Fruit fly (Drosophila melanogaster) whole organism, embryonic: ENCODE data around the gene dpr20.
A peak's percentile ranks its signal among the peaks of the same experiment; 100 is the strongest.

Experiments used
- Aef1 ChIP-seq: fragments of 200-800 bp; sonication (Bioruptor generic); IDR thresholded peaks from 3 replicates; pipeline ENCODE4 v1.3.6; 2022; ENCODE audit warnings: missing biosample characterization, missing genetic modification characterization
- Blimp-1 ChIP-seq: fragments of 200-800 bp; sonication (Bioruptor generic); optimal IDR thresholded peaks from 3 replicates; lab custom pipeline; 2018; ENCODE audit warnings: missing biosample characterization, missing genetic modification characterization, mild to moderate bottlenecking, moderate library complexity, missing genetic modification reagents
- CG10543 ChIP-seq: fragments of 200-800 bp; sonication (Bioruptor generic); optimal IDR thresholded peaks from 3 replicates; lab custom pipeline; 2017; ENCODE audit warnings: missing biosample characterization, mild to moderate bottlenecking, missing genetic modification characterization, moderate library complexity
- CG12219 ChIP-seq: fragments of 200-800 bp; sonication (Bioruptor generic); optimal IDR thresholded peaks from 3 replicates; lab custom pipeline; 2018; ENCODE audit warnings: missing biosample characterization, mild to moderate bottlenecking, missing genetic modification characterization
- CG12299 ChIP-seq: fragments of 200-800 bp; sonication (Bioruptor generic); optimal IDR thresholded peaks from 2 replicates; lab custom pipeline; 2018; ENCODE audit warnings: missing biosample characterization, mild to moderate bottlenecking, missing genetic modification characterization
- CG15011 ChIP-seq: fragments of 200-800 bp; sonication (Bioruptor generic); optimal IDR thresholded peaks from 3 replicates; lab custom pipeline; 2018; ENCODE audit warnings: missing biosample characterization, mild to moderate bottlenecking, missing genetic modification characterization
- CG1602 ChIP-seq: fragments of 200-800 bp; sonication (Bioruptor generic); optimal IDR thresholded peaks from 3 replicates; lab custom pipeline; 2016; ENCODE audit warnings: missing biosample characterization, missing genetic modification characterization
- CG18476 ChIP-seq: fragments of 200-800 bp; sonication (Bioruptor generic); optimal IDR thresholded peaks from 2 replicates; lab custom pipeline; 2016; ENCODE audit warnings: missing biosample characterization, mild to moderate bottlenecking, missing genetic modification characterization
- CG2116 ChIP-seq: fragments of 200-800 bp; sonication (Bioruptor generic); optimal IDR thresholded peaks from 3 replicates; lab custom pipeline; 2018; ENCODE audit warnings: missing biosample characterization, mild to moderate bottlenecking, missing genetic modification characterization
- CG2875 ChIP-seq: fragments of 200-800 bp; sonication (Bioruptor generic); optimal IDR thresholded peaks from 2 replicates; lab custom pipeline; 2017; ENCODE audit warnings: missing biosample characterization, mild to moderate bottlenecking, missing genetic modification characterization, missing genetic modification reagents
- CG33557 ChIP-seq: fragments of 200-800 bp; sonication (Bioruptor generic); optimal IDR thresholded peaks from 2 replicates; lab custom pipeline; 2019; ENCODE audit warnings: missing biosample characterization, mild to moderate bottlenecking, missing genetic modification characterization, moderate library complexity
- CG3407 ChIP-seq: fragments of 200-800 bp; sonication (Bioruptor generic); optimal IDR thresholded peaks from 2 replicates; lab custom pipeline; 2018; ENCODE audit warnings: missing biosample characterization, mild to moderate bottlenecking, missing genetic modification characterization
- CG3726 ChIP-seq: fragments of 200-800 bp; sonication (Bioruptor generic); IDR thresholded peaks from 3 replicates; pipeline ENCODE4, ENCODE4 v1.3.6; 2022; ENCODE audit warnings: missing biosample characterization, missing genetic modification characterization
- CG5953 ChIP-seq: fragments of 200-800 bp; sonication (Bioruptor generic); IDR thresholded peaks from 2 replicates; pipeline ENCODE4 v1.3.6; 2022; ENCODE audit warnings: missing biosample characterization, missing genetic modification characterization
- CG6254 ChIP-seq: fragments of 200-800 bp; sonication (Bioruptor generic); optimal IDR thresholded peaks from 3 replicates; lab custom pipeline; 2017; ENCODE audit warnings: mild to moderate bottlenecking, missing biosample characterization, missing genetic modification reagents, missing genetic modification characterization
- CG6683 ChIP-seq: fragments of 200-800 bp; sonication (Bioruptor generic); optimal IDR thresholded peaks from 2 replicates; lab custom pipeline; 2017; ENCODE audit warnings: missing biosample characterization, mild to moderate bottlenecking, missing genetic modification characterization, missing genetic modification reagents
- CG6791 ChIP-seq: fragments of 200-800 bp; sonication (Bioruptor generic); IDR thresholded peaks from 3 replicates; pipeline ENCODE4 v1.3.6; 2022; ENCODE audit warnings: missing biosample characterization, missing genetic modification characterization; ENCODE audit not compliant: partially characterized antibody
- CG7928 ChIP-seq: fragments of 200-800 bp; sonication (Bioruptor generic); optimal IDR thresholded peaks from 2 replicates; lab custom pipeline; 2017; ENCODE audit warnings: missing biosample characterization, mild to moderate bottlenecking, missing genetic modification characterization
- CG7987 ChIP-seq: fragments of 200-800 bp; sonication (Bioruptor generic); optimal IDR thresholded peaks from 2 replicates; lab custom pipeline; 2018; ENCODE audit warnings: missing biosample characterization, mild to moderate bottlenecking, missing genetic modification characterization, moderate library complexity
- CG8290 ChIP-seq, 3 experiments: fragments of 200-800 bp; sonication (Bioruptor generic); optimal IDR thresholded peaks; 2 replicates each; lab custom pipeline; 2016 to 2019; ENCODE audit warnings: missing biosample characterization in 3 of 3, missing genetic modification characterization in 3 of 3, mild to moderate bottlenecking in 2 of 3, moderate library complexity in 1 of 3
- CG9215 ChIP-seq: fragments of 200-800 bp; sonication (Bioruptor generic); IDR thresholded peaks from 2 replicates; pipeline ENCODE4 v1.3.6; 2022; ENCODE audit warnings: missing biosample characterization, missing genetic modification characterization
- D19B ChIP-seq: fragments of 200-800 bp; sonication (Bioruptor generic); optimal IDR thresholded peaks from 2 replicates; lab custom pipeline; 2017; ENCODE audit warnings: missing biosample characterization, mild to moderate bottlenecking, missing genetic modification characterization
- Dip3 ChIP-seq: fragments of 200-800 bp; sonication (Bioruptor generic); optimal IDR thresholded peaks from 3 replicates; lab custom pipeline; 2016; ENCODE audit warnings: missing biosample characterization, missing genetic modification characterization
- Doc2 ChIP-seq: fragments of 200-800 bp; sonication (Bioruptor generic); IDR thresholded peaks from 2 replicates; pipeline ENCODE4 v1.3.6; 2022; ENCODE audit warnings: missing biosample characterization, missing genetic modification characterization
- GATAe ChIP-seq: fragments of 200-800 bp; sonication (Bioruptor generic); conservative IDR thresholded peaks from 2 replicates; pipeline ENCODE4 v1.3.6; 2022; ENCODE audit warnings: missing biosample characterization, missing genetic modification characterization
- Gug ChIP-seq: fragments of 200-800 bp; sonication (Bioruptor generic); IDR thresholded peaks from 4 replicates; pipeline ENCODE4 v1.3.6; 2022; ENCODE audit warnings: missing biosample characterization, missing genetic modification characterization
- Hand ChIP-seq: fragments of 200-800 bp; sonication (Bioruptor generic); optimal IDR thresholded peaks from 2 replicates; lab custom pipeline; 2017; ENCODE audit warnings: mild to moderate bottlenecking, missing biosample characterization, missing genetic modification reagents, missing genetic modification characterization
- Hr78 ChIP-seq, 2 experiments: fragments of 200-800 bp in 1 of 2; fragments of >200 bp in 1 of 2; sonication (Bioruptor generic) in 1 of 2; optimal IDR thresholded peaks; 2 replicates each; lab custom pipeline; 2017 to 2019; ENCODE audit warnings: missing biosample characterization in 2 of 2, missing genetic modification characterization in 2 of 2, mild to moderate bottlenecking in 1 of 2, moderate library complexity in 1 of 2
- Hsf ChIP-seq: fragments of 200-800 bp; sonication (Bioruptor generic); optimal IDR thresholded peaks from 3 replicates; lab custom pipeline; 2016; ENCODE audit warnings: missing biosample characterization, missing genetic modification characterization
- Xbp1 ChIP-seq: fragments of 200-800 bp; sonication (Bioruptor generic); optimal IDR thresholded peaks from 3 replicates; lab custom pipeline; 2016; ENCODE audit warnings: missing biosample characterization, mild to moderate bottlenecking, missing genetic modification characterization
- ash1 ChIP-seq: fragments of 200-800 bp; sonication (Bioruptor generic); optimal IDR thresholded peaks from 2 replicates; lab custom pipeline; 2018; ENCODE audit warnings: missing biosample characterization, mild to moderate bottlenecking, missing genetic modification characterization
- bbx ChIP-seq: fragments of 200-800 bp; sonication (Bioruptor generic); IDR thresholded peaks from 2 replicates; pipeline ENCODE4 v1.3.6; 2022; ENCODE audit warnings: missing biosample characterization, missing genetic modification characterization; ENCODE audit not compliant: partially characterized antibody
- eve ChIP-seq, 2 experiments: fragments of >200 bp; optimal IDR thresholded peaks; 2 replicates each; lab custom pipeline; 2017; ENCODE audit warnings: missing biosample characterization in 2 of 2, missing genetic modification characterization in 2 of 2
- exex ChIP-seq: fragments of 200-800 bp; sonication (Bioruptor generic); optimal IDR thresholded peaks from 4 replicates; lab custom pipeline; 2018; ENCODE audit warnings: missing biosample characterization, mild to moderate bottlenecking, missing genetic modification characterization, moderate library complexity
- grn ChIP-seq: fragments of 200-800 bp; sonication (Bioruptor generic); optimal IDR thresholded peaks from 3 replicates; lab custom pipeline; 2017; ENCODE audit warnings: missing biosample characterization, missing genetic modification characterization
- hb ChIP-seq: fragments of 200-800 bp; sonication (Bioruptor generic); IDR thresholded peaks from 3 replicates; pipeline ENCODE4 v1.3.6; 2022; ENCODE audit warnings: missing biosample characterization, missing genetic modification characterization; ENCODE audit not compliant: partially characterized antibody
- knrl ChIP-seq: fragments of 200-800 bp; sonication (Bioruptor generic); IDR thresholded peaks from 3 replicates; pipeline ENCODE4 v1.3.6; 2022; ENCODE audit warnings: missing biosample characterization, missing genetic modification characterization; ENCODE audit not compliant: partially characterized antibody
- maf-S ChIP-seq: fragments of 200-800 bp; sonication (Bioruptor generic); optimal IDR thresholded peaks from 2 replicates; lab custom pipeline; 2016; ENCODE audit warnings: missing biosample characterization, missing genetic modification characterization
- mld ChIP-seq: fragments of 200-800 bp; sonication (Bioruptor generic); IDR thresholded peaks from 3 replicates; pipeline ENCODE4 v1.3.6; 2022; ENCODE audit warnings: missing biosample characterization, missing genetic modification characterization; ENCODE audit not compliant: partially characterized antibody
- pb ChIP-seq: fragments of 200-800 bp; sonication (Bioruptor generic); optimal IDR thresholded peaks from 3 replicates; lab custom pipeline; 2016; ENCODE audit warnings: missing biosample characterization, missing genetic modification characterization
- pros ChIP-seq: fragments of 200-800 bp; sonication (Bioruptor generic); optimal IDR thresholded peaks from 3 replicates; lab custom pipeline; 2019; ENCODE audit warnings: missing biosample characterization, mild to moderate bottlenecking, missing genetic modification characterization, moderate library complexity
- sd ChIP-seq: fragments of 200-800 bp; sonication (Bioruptor generic); optimal IDR thresholded peaks from 3 replicates; lab custom pipeline; 2018; ENCODE audit warnings: missing biosample characterization, mild to moderate bottlenecking, missing genetic modification characterization, moderate library complexity
- seq ChIP-seq: fragments of 200-800 bp; sonication (Bioruptor generic); IDR thresholded peaks from 2 replicates; pipeline ENCODE4 v1.3.6; 2022; ENCODE audit warnings: missing biosample characterization, missing genetic modification characterization
- slp2 ChIP-seq: fragments of 200-800 bp; sonication (Bioruptor generic); optimal IDR thresholded peaks from 2 replicates; lab custom pipeline; 2016; ENCODE audit warnings: missing biosample characterization, missing genetic modification characterization
- sob ChIP-seq: fragments of 200-800 bp; sonication (Bioruptor generic); IDR thresholded peaks from 2 replicates; pipeline ENCODE4 v1.3.6; 2022; ENCODE audit warnings: missing biosample characterization, missing genetic modification characterization
- sug ChIP-seq: fragments of 200-800 bp; optimal IDR thresholded peaks from 2 replicates; lab custom pipeline; 2019; ENCODE audit warnings: missing biosample characterization, mild to moderate bottlenecking, missing genetic modification characterization, moderate library complexity
- vvl ChIP-seq: fragments of 200-800 bp; sonication (Bioruptor generic); IDR thresholded peaks from 2 replicates; pipeline ENCODE4 v1.3.6; 2022; ENCODE audit warnings: missing biosample characterization, missing genetic modification characterization
- zen ChIP-seq: fragments of 200-800 bp; sonication (Bioruptor generic); optimal IDR thresholded peaks from 3 replicates; lab custom pipeline; 2018; ENCODE audit warnings: missing biosample characterization, mild to moderate bottlenecking, missing genetic modification characterization, moderate library complexity
- zf30C ChIP-seq: fragments of 200-800 bp; sonication (Bioruptor generic); optimal IDR thresholded peaks from 3 replicates; lab custom pipeline; 2018; ENCODE audit warnings: missing biosample characterization, mild to moderate bottlenecking, missing genetic modification characterization

The dpr20 gene

DNA sequence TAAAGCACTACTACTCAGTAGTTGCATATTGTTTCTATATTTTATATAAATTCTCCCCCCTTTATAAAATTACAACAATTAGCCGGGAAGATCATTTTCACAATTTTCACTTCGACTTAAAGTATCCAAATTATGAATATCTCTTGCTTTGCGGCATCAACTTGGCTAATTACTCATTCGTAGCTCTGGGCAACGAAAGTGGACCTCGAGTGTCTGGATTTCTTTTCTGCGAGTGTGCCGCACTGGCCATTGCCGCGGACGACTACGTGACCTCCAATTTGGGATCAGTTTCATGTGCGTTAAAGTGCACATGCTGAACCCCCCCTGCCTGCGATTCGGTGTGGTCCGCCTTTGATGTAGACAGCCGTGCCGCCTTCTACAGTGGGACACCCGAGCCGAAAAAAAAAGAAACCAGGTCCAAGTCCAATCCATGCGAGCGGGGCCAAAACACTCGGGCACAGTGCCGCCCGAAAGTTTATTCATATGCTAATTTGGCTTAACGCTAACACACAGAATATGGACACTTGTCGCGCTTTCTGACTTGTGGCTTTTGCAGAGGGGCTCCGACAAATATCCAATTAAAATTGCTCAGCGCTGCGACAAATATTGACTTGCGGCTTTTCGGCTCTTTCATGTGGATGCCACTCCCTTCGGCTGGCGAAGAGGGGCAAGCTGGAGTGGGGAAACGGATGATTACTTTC, 38.5 kb downstream of the dpr20 start (continued):
- TF ChIP-seq ash1 (GFP tag; lab: Kevin White, UChicago) (no peak), CG9215 (GFP tag; lab: Robert Waterston, UW) (no peak), Hand (GFP tag; lab: Kevin White, UChicago) (no peak), exex (tag; lab: Kevin White, UChicago) (no peak), zf30C (GFP tag; lab: Kevin White, UChicago) (no peak), CG6683 (no peak), bbx (no peak), CG7928 (GFP tag; lab: Kevin White, UChicago) (no peak), CG8290 (GFP tag; optimal IDR thresholded peaks at IDR 0.05; lab: Kevin White, UChicago) (no peak), CG8290 (tag; optimal IDR thresholded peaks at IDR 0.05; lab: Kevin White, UChicago) (no peak), Blimp-1 (GFP tag; lab: Kevin White, UChicago) (peak; percentile 29), seq (peak; percentile 46; the same call in 1 of the 2 replicates), slp2 (no peak), zen (tag; lab: Kevin White, UChicago) (no peak), CG2875 (no peak), Hr78 (GFP tag; optimal IDR thresholded peaks at IDR 0.05; lab: Kevin White, UChicago) (no peak), Xbp1 (GFP tag; lab: Kevin White, UChicago) (peak; percentile 29), sug (tag; lab: Kevin White, UChicago) (no peak), CG3726 (GFP tag; lab: Robert Waterston, UW) (no peak), CG33557 (GFP tag; lab: Kevin White, UChicago) (no peak), eve (GFP tag; optimal IDR thresholded peaks at IDR 0.05; lab: Kevin White, UChicago) (no peak), CG18476 (GFP tag; lab: Kevin White, UChicago) (no peak), Gug (GFP tag; lab: Robert Waterston, UW) (peak; percentile 35; the same call in 1 of the 4 replicates), Hsf (GFP tag; lab: Kevin White, UChicago) (no peak), CG15011 (GFP tag; lab: Kevin White, UChicago) (no peak), CG5953 (GFP tag; lab: Robert Waterston, UW) (no peak), pros (no peak), CG7987 (GFP tag; lab: Kevin White, UChicago) (no peak), CG6254 (GFP tag; lab: Kevin White, UChicago) (no peak), maf-S (GFP tag; lab: Kevin White, UChicago) (no peak), pb (GFP tag; lab: Kevin White, UChicago) (no peak), knrl (GFP tag; lab: Robert Waterston, UW) (no peak), CG10543 (no peak), sd (tag; lab: Kevin White, UChicago) (no peak), CG2116 (GFP tag; lab: Kevin White, UChicago) (no peak), sob (GFP tag; lab: Robert Waterston, UW) (no peak), Dip3 (GFP tag; lab: Kevin White, UChicago) (no peak), CG6791 (GFP tag; lab: Robert Waterston, UW) (no peak), CG12219 (GFP tag; lab: Kevin White, UChicago) (no peak), CG12299 (tag; lab: Kevin White, UChicago) (no peak), CG3407 (no peak), hb (no peak), vvl (GFP tag; lab: Robert Waterston, UW) (peak; percentile 40), Doc2 (GFP tag; lab: Robert Waterston, UW) (no peak), D19B (GFP tag; lab: Kevin White, UChicago) (no peak), CG1602 (GFP tag; lab: Kevin White, UChicago) (peak; percentile 1), grn (GFP tag; lab: Kevin White, UChicago) (no peak), Aef1 (GFP tag; lab: Robert Waterston, UW) (no peak), GATAe (no peak), mld (GFP tag; lab: Robert Waterston, UW) (no peak)
